Fruit fly (Drosophila melanogaster): ENCODE measurements around the gene CG11760.
A peak's percentile ranks its signal among the peaks of the same experiment; 100 is the strongest.

Gene CG11760

DNA sequence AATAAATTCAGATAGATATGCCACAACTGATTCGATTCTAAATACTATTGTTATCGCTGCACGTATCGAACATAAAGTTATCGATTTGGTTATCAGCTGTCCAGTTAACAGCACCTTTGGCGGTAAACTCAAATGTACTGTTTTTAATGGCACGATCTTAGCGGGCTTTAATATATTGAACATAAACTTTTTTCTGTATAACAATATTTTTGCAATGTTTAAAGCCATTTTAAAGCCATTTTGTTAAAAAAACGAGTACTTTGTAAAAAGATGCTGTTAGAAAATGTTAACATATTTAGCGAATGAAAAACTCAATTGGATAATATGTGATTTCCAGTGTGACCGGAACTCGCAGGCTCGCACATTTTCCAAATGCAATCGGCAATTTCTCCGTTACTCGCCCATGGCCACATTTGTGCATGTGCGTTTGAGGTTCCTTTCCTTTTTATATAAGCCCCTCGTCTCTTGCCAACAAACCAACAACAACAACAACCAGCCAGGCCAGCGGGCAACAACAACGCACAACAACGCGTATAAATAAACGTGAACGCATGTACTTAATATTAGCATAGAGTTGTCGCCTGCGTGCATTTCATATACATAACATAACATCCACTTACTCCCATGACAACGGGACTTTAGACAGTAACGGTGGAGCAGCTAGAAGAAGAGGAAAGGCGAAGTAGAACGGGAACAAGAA is 3.0 kb upstream of the CG11760 start, which contains the start of gene TMEM216 (continued):
- TF ChIP-seq gem (tag; optimal IDR thresholded peaks at IDR 0.05): no peak
- TF ChIP-seq CG11560 (tag; IDR thresholded peaks at IDR 0.05): peak; percentile 85; the same call in 2 of the 3 replicates
- TF ChIP-seq nmo (GFP tag; optimal IDR thresholded peaks at IDR 0.05): peak; percentile 10
- TF ChIP-seq otp (GFP tag; IDR thresholded peaks at IDR 0.05): no peak
- no peak for TF ChIP-seq en (GFP tag; optimal IDR thresholded peaks at IDR 0.05)
- TF ChIP-seq h (optimal IDR thresholded peaks at IDR 0.05): no peak
- TF ChIP-seq CG4360 (GFP tag; IDR thresholded peaks at IDR 0.05): peak; percentile 97
- TF ChIP-seq CG6683 (GFP tag; optimal IDR thresholded peaks at IDR 0.05): no peak
- no peak for TF ChIP-seq Bdp1 (GFP tag; optimal IDR thresholded peaks at IDR 0.05)
- TF ChIP-seq CrebB (tag; optimal IDR thresholded peaks at IDR 0.05): no peak
- peak; percentile 43; the same call in 1 of the 3 replicates for TF ChIP-seq CG34422 (GFP tag; IDR thresholded peaks at IDR 0.05)
- TF ChIP-seq CG17612 (GFP tag; IDR thresholded peaks at IDR 0.05): no peak
- TF ChIP-seq CG18011 (GFP tag; optimal IDR thresholded peaks at IDR 0.05): no peak
- TF ChIP-seq tin (GFP tag; optimal IDR thresholded peaks at IDR 0.05): no peak
- TF ChIP-seq BtbVII (GFP tag; optimal IDR thresholded peaks at IDR 0.05): no peak
- peak; percentile 8 for TF ChIP-seq NC2β (GFP tag; optimal IDR thresholded peaks at IDR 0.05)
- no peak for TF ChIP-seq Nf-YA (GFP tag; IDR thresholded peaks at IDR 0.05)
- peak; percentile 51 for TF ChIP-seq CG1603 (tag; optimal IDR thresholded peaks at IDR 0.05)
- no peak for TF ChIP-seq sob (GFP tag; IDR thresholded peaks at IDR 0.05)
- no peak for TF ChIP-seq CG31224 (GFP tag; IDR thresholded peaks at IDR 0.05)
- peak; percentile 48 for TF ChIP-seq HmgZ (tag; optimal IDR thresholded peaks at IDR 0.05)
- TF ChIP-seq toy (GFP tag; IDR thresholded peaks at IDR 0.05): no peak
- TF ChIP-seq eyg (GFP tag; optimal IDR thresholded peaks at IDR 0.05): no peak
- TF ChIP-seq bcd (GFP tag; optimal IDR thresholded peaks at IDR 0.05): no peak
- peak in 1 of 2 experiments; percentile 100 for TF ChIP-seq Pdp1 (GFP tag; optimal IDR thresholded peaks at IDR 0.05)
- peak; percentile 16 for TF ChIP-seq CG7987 (GFP tag; optimal IDR thresholded peaks at IDR 0.05)
- TF ChIP-seq ewg (GFP tag; optimal IDR thresholded peaks at IDR 0.05): no peak
- peak; percentile 61 for TF ChIP-seq Sry-δ (GFP tag; optimal IDR thresholded peaks at IDR 0.05)
- no peak for TF ChIP-seq Poxn (GFP tag; IDR thresholded peaks at IDR 0.05)
- no peak for TF ChIP-seq br (optimal IDR thresholded peaks at IDR 0.05)
- TF ChIP-seq disco-r (GFP tag; optimal IDR thresholded peaks at IDR 0.05): no peak
- TF ChIP-seq CG2116 (GFP tag; optimal IDR thresholded peaks at IDR 0.05): peak; percentile 80
- TF ChIP-seq emc (GFP tag; optimal IDR thresholded peaks at IDR 0.05): no peak
- TF ChIP-seq nau (GFP tag; optimal IDR thresholded peaks at IDR 0.05): no peak
- TF ChIP-seq salm (tag; optimal IDR thresholded peaks at IDR 0.05): no peak
- peak; percentile 73 for TF ChIP-seq stwl (tag; optimal IDR thresholded peaks at IDR 0.05)
- no peak for TF ChIP-seq CG15011 (GFP tag; optimal IDR thresholded peaks at IDR 0.05)
- TF ChIP-seq CG15269 (tag; optimal IDR thresholded peaks at IDR 0.05): no peak
- TF ChIP-seq CG3838 (GFP tag; optimal IDR thresholded peaks at IDR 0.05): no peak
- TF ChIP-seq sens-2 (GFP tag; IDR thresholded peaks at IDR 0.05): no peak
- peak; percentile 71 for TF ChIP-seq HLH4C (GFP tag; IDR thresholded peaks at IDR 0.05; ENCODE audit: partially characterized antibody)
- TF ChIP-seq CG7271 (tag; optimal IDR thresholded peaks at IDR 0.05): peak; percentile 10
- no peak for TF ChIP-seq CG18764 (GFP tag; optimal IDR thresholded peaks at IDR 0.05)
- TF ChIP-seq HLH54F (GFP tag; optimal IDR thresholded peaks at IDR 0.05): no peak
- no peak for TF ChIP-seq al (GFP tag; IDR thresholded peaks at IDR 0.05)
- TF ChIP-seq sima (GFP tag; optimal IDR thresholded peaks at IDR 0.05): no peak
- TF ChIP-seq pum (GFP tag; optimal IDR thresholded peaks at IDR 0.05): no peak
- TF ChIP-seq CG16813 (GFP tag; IDR thresholded peaks at IDR 0.05; ENCODE audit: partially characterized antibody): peak; percentile 49; the same call in 2 of the 3 replicates
- no peak for TF ChIP-seq fd102C (GFP tag; optimal IDR thresholded peaks at IDR 0.05)
- TF ChIP-seq corto (GFP tag; optimal IDR thresholded peaks at IDR 0.05): no peak
- no peak for TF ChIP-seq Atf3 (GFP tag; optimal IDR thresholded peaks at IDR 0.05)
